Fruit fly (Drosophila melanogaster): Measurements from ENCODE around the gene CG3777.

CG3777 gene

dm6 chrX:361418-361817, 81.9 kb downstream of the CG3777 start (continued):
- TF ChIP-seq CG6792 (GFP tag; optimal IDR thresholded peaks at IDR 0.05): no peak
- TF ChIP-seq svp (GFP tag): no peak
- no peak for TF ChIP-seq lz (GFP tag; optimal IDR thresholded peaks at IDR 0.05)
- peak; percentile 33 for TF ChIP-seq topi (GFP tag; optimal IDR thresholded peaks at IDR 0.05)
- TF ChIP-seq Gug (GFP tag; IDR thresholded peaks at IDR 0.05): peak; percentile 72
- TF ChIP-seq fkh (GFP tag; optimal IDR thresholded peaks at IDR 0.05): no peak
- no peak for TF ChIP-seq Eip93F (GFP tag; optimal IDR thresholded peaks at IDR 0.05)
- peak; percentile 11 for TF ChIP-seq CG6854 (GFP tag; optimal IDR thresholded peaks at IDR 0.05)
- peak; percentile 84 for TF ChIP-seq eg (GFP tag; IDR thresholded peaks at IDR 0.05)
- peak; percentile 80 for TF ChIP-seq CG1621 (tag; optimal IDR thresholded peaks at IDR 0.05)
- peak; percentile 93 for TF ChIP-seq CG6163 (GFP tag; IDR thresholded peaks at IDR 0.05)
- TF ChIP-seq Met (GFP tag; optimal IDR thresholded peaks at IDR 0.05): no peak
- TF ChIP-seq Hr4 (GFP tag; optimal IDR thresholded peaks at IDR 0.05): no peak
- TF ChIP-seq spab (GFP tag; optimal IDR thresholded peaks at IDR 0.05): peak; percentile 52
- TF ChIP-seq CG32006 (GFP tag; optimal IDR thresholded peaks at IDR 0.05): peak; percentile 75
- TF ChIP-seq OdsH (GFP tag; optimal IDR thresholded peaks at IDR 0.05): peak; percentile 32
- TF ChIP-seq ss (GFP tag; optimal IDR thresholded peaks at IDR 0.05): peak in 1 of 2 experiments; percentile 56
- TF ChIP-seq CG34406 (GFP tag; optimal IDR thresholded peaks at IDR 0.05): peak; percentile 39
- peak; percentile 46 for TF ChIP-seq CG9139 (GFP tag; optimal IDR thresholded peaks at IDR 0.05)
- TF ChIP-seq CG3919 (GFP tag; optimal IDR thresholded peaks at IDR 0.05): peak; percentile 8
- peak; percentile 8 for TF ChIP-seq Sox102F (GFP tag; optimal IDR thresholded peaks at IDR 0.05)
- no peak for TF ChIP-seq CG11902 (GFP tag; optimal IDR thresholded peaks at IDR 0.05)
- TF ChIP-seq dsx (GFP tag; optimal IDR thresholded peaks at IDR 0.05; ENCODE audit: poor library complexity, severe bottlenecking): peak; percentile 61
- TF ChIP-seq Eip75B (GFP tag; optimal IDR thresholded peaks at IDR 0.05): peak; percentile 23
- no peak for TF ChIP-seq esn (GFP tag; optimal IDR thresholded peaks at IDR 0.05)

- TF ChIP-seq CG8319 (GFP tag; optimal IDR thresholded peaks at IDR 0.05) (no peak), CG15336 (GFP tag; IDR thresholded peaks at IDR 0.05) (no peak), Hr4 (GFP tag; optimal IDR thresholded peaks at IDR 0.05) (no peak), Eip78C (GFP tag) (peak; percentile 8), Gug (GFP tag; IDR thresholded peaks at IDR 0.05) (no peak), CG6276 (GFP tag; optimal IDR thresholded peaks at IDR 0.05) (no peak), svp (GFP tag) (peak; percentile 57), fkh (GFP tag; optimal IDR thresholded peaks at IDR 0.05) (peak; percentile 42), pdm3 (GFP tag; optimal IDR thresholded peaks at IDR 0.05) (no peak), esn (GFP tag; optimal IDR thresholded peaks at IDR 0.05) (peak; percentile 12), CG7368 (GFP tag; optimal IDR thresholded peaks at IDR 0.05) (no peak), fd59A (GFP tag; optimal IDR thresholded peaks at IDR 0.05) (no peak)
Measured at dm6 chrX:362073-362674, 82.7 kb downstream of the CG3777 start.

- TF ChIP-seq OdsH (GFP tag; optimal IDR thresholded peaks at IDR 0.05): peak; percentile 1
- TF ChIP-seq CG32006 (GFP tag; optimal IDR thresholded peaks at IDR 0.05): peak; percentile 72
- TF ChIP-seq CG34406 (GFP tag; optimal IDR thresholded peaks at IDR 0.05): peak; percentile 51
- TF ChIP-seq achi (GFP tag; optimal IDR thresholded peaks at IDR 0.05): peak; percentile 28
- peak; percentile 55 for TF ChIP-seq Eip78C (GFP tag)
- TF ChIP-seq dsx (GFP tag; optimal IDR thresholded peaks at IDR 0.05; ENCODE audit: poor library complexity, severe bottlenecking): peak; percentile 39
- TF ChIP-seq Sox14 (GFP tag; optimal IDR thresholded peaks at IDR 0.05): no peak
- TF ChIP-seq CG3032 (tag; optimal IDR thresholded peaks at IDR 0.05): peak; percentile 53
- TF ChIP-seq CG11902 (GFP tag; optimal IDR thresholded peaks at IDR 0.05): no peak
- 0 out of 2 replicates have a peak, but pooled peaks have one; percentile 23 for TF ChIP-seq CG15336 (GFP tag; IDR thresholded peaks at IDR 0.05)
- TF ChIP-seq CG8632 (GFP tag; optimal IDR thresholded peaks at IDR 0.05): peak; percentile 54
- peak; percentile 42 for TF ChIP-seq Ets96B (tag; optimal IDR thresholded peaks at IDR 0.05)
- no peak for TF ChIP-seq Blimp-1 (GFP tag; optimal IDR thresholded peaks at IDR 0.05)
- TF ChIP-seq CG8119 (GFP tag; IDR thresholded peaks at IDR 0.05): peak; percentile 62; the same call in 2 of the 3 replicates
Measured at dm6 chrX:364006-364405, 84.5 kb downstream of the CG3777 start.
